Worm (Caenorhabditis elegans) whole organism, L2 larva: Measurements from ENCODE around the gene F41B5.12.

Experiments
- aly-2 ChIP-seq: fragments of 150-350 bp; optimal IDR thresholded peaks from 2 replicates; lab custom pipeline; 2014; ENCODE audit warnings: missing biosample characterization, missing genetic modification characterization
- ama-1 ChIP-seq: fragments of 150-350 bp; optimal IDR thresholded peaks from 2 replicates; lab custom pipeline; 2018; ENCODE audit warnings: inconsistent platforms
- crh-2 ChIP-seq: sonication (generic microtip); optimal IDR thresholded peaks from 2 replicates; lab custom pipeline; 2017; ENCODE audit warnings: missing biosample characterization, missing genetic modification characterization
- dmd-4 ChIP-seq: sonication (generic microtip); optimal IDR thresholded peaks from 2 replicates; lab custom pipeline; 2017; ENCODE audit warnings: missing biosample characterization, missing genetic modification characterization
- egl-27 ChIP-seq: sonication (generic microtip); optimal IDR thresholded peaks from 3 replicates; lab custom pipeline; 2017; ENCODE audit warnings: missing biosample characterization, missing genetic modification reagents, missing genetic modification characterization
- elt-3 ChIP-seq: sonication (generic microtip); optimal IDR thresholded peaks from 2 replicates; lab custom pipeline; 2017; ENCODE audit warnings: missing biosample characterization, missing genetic modification characterization
- fos-1 ChIP-seq: fragments of 150-350 bp; optimal IDR thresholded peaks from 2 replicates; lab custom pipeline; 2014; ENCODE audit warnings: missing biosample characterization, missing genetic modification characterization
- lin-13 ChIP-seq: fragments of 150-350 bp; optimal IDR thresholded peaks from 2 replicates; lab custom pipeline; 2014; ENCODE audit warnings: missing biosample characterization, missing genetic modification reagents, missing genetic modification characterization
- lin-39 ChIP-seq: fragments of 150-350 bp; optimal IDR thresholded peaks from 2 replicates; lab custom pipeline; 2014; ENCODE audit warnings: missing biosample characterization, missing genetic modification reagents, missing genetic modification characterization
- nhr-25 ChIP-seq: fragments of 150-350 bp; sonication (generic microtip); optimal IDR thresholded peaks from 3 replicates; lab custom pipeline; 2014; ENCODE audit warnings: missing biosample characterization, missing genetic modification characterization
- skn-1 ChIP-seq: sonication (generic microtip); optimal IDR thresholded peaks from 2 replicates; lab custom pipeline; 2017; ENCODE audit warnings: missing biosample characterization, missing genetic modification characterization
- snpc-4 ChIP-seq: fragments of 150-350 bp; optimal IDR thresholded peaks from 2 replicates; lab custom pipeline; 2014; ENCODE audit warnings: missing biosample characterization, missing genetic modification characterization
- unc-39 ChIP-seq: fragments of 150-350 bp; optimal IDR thresholded peaks from 2 replicates; lab custom pipeline; 2014; ENCODE audit warnings: missing biosample characterization, missing genetic modification characterization

- TF ChIP-seq egl-27 (tag; lab: Kevin White, UChicago) (no peak), lin-13 (GFP tag; lab: Kevin White, UChicago) (no peak), nhr-25 (tag; lab: Kevin White, UChicago) (no peak), snpc-4 (no peak), fos-1 (tag; lab: Kevin White, UChicago) (no peak), lin-39 (tag; lab: Kevin White, UChicago) (no peak), ama-1 (lab: Kevin White, UChicago) (no peak), elt-3 (no peak), unc-39 (tag; lab: Kevin White, UChicago) (no peak), dmd-4 (no peak), aly-2 (tag; lab: Kevin White, UChicago) (no peak), crh-2 (tag; lab: Kevin White, UChicago) (no peak), skn-1 (tag; lab: Kevin White, UChicago) (no peak)
Measured at ce11 chrV:2260660-2261059, at the start of gene F41B5.12.
